Fruit fly (Drosophila melanogaster) whole organism, embryonic: Measurements from ENCODE around the gene aux.
A peak's percentile ranks its signal among the peaks of the same experiment; 100 is the strongest.

ENCODE experiments used
- ATbp ChIP-seq: fragments of 200-800 bp; sonication (Bioruptor generic); optimal IDR thresholded peaks from 2 replicates; lab custom pipeline; 2017; ENCODE audit warnings: missing biosample characterization, mild to moderate bottlenecking, missing genetic modification characterization, missing genetic modification reagents
- Adf1 ChIP-seq: fragments of 200-800 bp; sonication (Bioruptor generic); IDR thresholded peaks from 2 replicates; pipeline ENCODE4 v1.3.6; 2022; ENCODE audit warnings: missing biosample characterization, missing genetic modification characterization
- Antp ChIP-seq: fragments of 200-800 bp; sonication (Bioruptor generic); optimal IDR thresholded peaks from 3 replicates; lab custom pipeline; 2016; ENCODE audit warnings: missing biosample characterization, missing genetic modification characterization
- CG10462 ChIP-seq: fragments of 200-800 bp; sonication (Bioruptor generic); optimal IDR thresholded peaks from 2 replicates; lab custom pipeline; 2016; ENCODE audit warnings: missing biosample characterization, missing genetic modification characterization
- CG10654 ChIP-seq: fragments of 200-800 bp; sonication (Bioruptor generic); optimal IDR thresholded peaks from 2 replicates; lab custom pipeline; 2016; ENCODE audit warnings: missing biosample characterization, missing genetic modification characterization
- CG11093 ChIP-seq: fragments of 200-800 bp; sonication (Bioruptor generic); IDR thresholded peaks from 3 replicates; pipeline ENCODE4 v1.3.6; 2022; ENCODE audit warnings: missing biosample characterization, missing genetic modification characterization
- CG13123 ChIP-seq: fragments of 200-800 bp; sonication (Bioruptor generic); optimal IDR thresholded peaks from 2 replicates; lab custom pipeline; 2016; ENCODE audit warnings: missing biosample characterization, missing genetic modification characterization
- CG13624 ChIP-seq: fragments of 200-800 bp; sonication (Bioruptor generic); optimal IDR thresholded peaks from 2 replicates; lab custom pipeline; 2016; ENCODE audit warnings: missing biosample characterization, missing genetic modification characterization
- CG14860 ChIP-seq: fragments of 200-800 bp; sonication (Bioruptor generic); IDR thresholded peaks from 3 replicates; pipeline ENCODE4 v1.3.6; 2022; ENCODE audit warnings: missing biosample characterization, missing genetic modification characterization; ENCODE audit not compliant: partially characterized antibody
- CG2678 ChIP-seq: fragments of 200-800 bp; sonication (Bioruptor generic); optimal IDR thresholded peaks from 3 replicates; lab custom pipeline; 2019; ENCODE audit warnings: missing biosample characterization, mild to moderate bottlenecking, missing genetic modification characterization, moderate library complexity
- CG2712 ChIP-seq: fragments of 200-800 bp; optimal IDR thresholded peaks from 3 replicates; lab custom pipeline; 2019; ENCODE audit warnings: missing biosample characterization, mild to moderate bottlenecking, missing genetic modification characterization, moderate library complexity
- CG31365 ChIP-seq: fragments of 200-800 bp; sonication (Bioruptor generic); optimal IDR thresholded peaks from 2 replicates; lab custom pipeline; 2018; ENCODE audit warnings: missing biosample characterization, mild to moderate bottlenecking, missing genetic modification characterization
- CG32767 ChIP-seq: fragments of 200-800 bp; sonication (Bioruptor generic); IDR thresholded peaks from 2 replicates; pipeline ENCODE4 v1.3.6; 2022; ENCODE audit warnings: missing biosample characterization, missing genetic modification characterization
- CG34224 ChIP-seq: fragments of 200-800 bp; sonication (Bioruptor generic); IDR thresholded peaks from 3 replicates; pipeline ENCODE4 v1.3.6; 2022; ENCODE audit warnings: missing biosample characterization, missing genetic modification characterization; ENCODE audit not compliant: partially characterized antibody
- CG4707 ChIP-seq: fragments of 200-800 bp; sonication (Bioruptor generic); optimal IDR thresholded peaks from 2 replicates; lab custom pipeline; 2018; ENCODE audit warnings: missing biosample characterization, mild to moderate bottlenecking, missing genetic modification characterization, moderate library complexity
- CG4730 ChIP-seq: fragments of 200-800 bp; sonication (Bioruptor generic); IDR thresholded peaks from 2 replicates; pipeline ENCODE4 v1.3.6; 2022; ENCODE audit warnings: missing biosample characterization, missing genetic modification characterization
- CG6683 ChIP-seq: fragments of 200-800 bp; sonication (Bioruptor generic); optimal IDR thresholded peaks from 2 replicates; lab custom pipeline; 2017; ENCODE audit warnings: missing biosample characterization, mild to moderate bottlenecking, missing genetic modification characterization, missing genetic modification reagents
- CG6765 ChIP-seq: fragments of 200-800 bp; sonication (Bioruptor generic); optimal IDR thresholded peaks from 3 replicates; lab custom pipeline; 2017; ENCODE audit warnings: missing biosample characterization, mild to moderate bottlenecking, missing genetic modification characterization
- CG8359 ChIP-seq: fragments of 200-800 bp; sonication (Bioruptor generic); optimal IDR thresholded peaks from 2 replicates; lab custom pipeline; 2017; ENCODE audit warnings: missing biosample characterization, mild to moderate bottlenecking, missing genetic modification characterization, borderline replicate concordance
- CG8388 ChIP-seq: fragments of 200-800 bp; sonication (Bioruptor generic); optimal IDR thresholded peaks from 2 replicates; lab custom pipeline; 2019; ENCODE audit warnings: missing biosample characterization, mild to moderate bottlenecking, missing genetic modification characterization, moderate library complexity
- Fer3 ChIP-seq: fragments of 200-800 bp; sonication (Bioruptor generic); optimal IDR thresholded peaks from 2 replicates; lab custom pipeline; 2018; ENCODE audit warnings: missing biosample characterization, mild to moderate bottlenecking, missing genetic modification characterization, moderate library complexity
- H15 ChIP-seq: fragments of 200-800 bp; sonication (Bioruptor generic); IDR thresholded peaks from 3 replicates; pipeline ENCODE4 v1.3.6; 2022; ENCODE audit warnings: missing biosample characterization, missing genetic modification characterization
- HLHmδ ChIP-seq: fragments of 200-800 bp; sonication (Bioruptor generic); optimal IDR thresholded peaks from 2 replicates; lab custom pipeline; 2018; ENCODE audit warnings: missing biosample characterization, mild to moderate bottlenecking, missing genetic modification characterization, moderate library complexity
- Hand ChIP-seq: fragments of 200-800 bp; sonication (Bioruptor generic); optimal IDR thresholded peaks from 2 replicates; lab custom pipeline; 2017; ENCODE audit warnings: mild to moderate bottlenecking, missing biosample characterization, missing genetic modification reagents, missing genetic modification characterization
- Hmr ChIP-seq: fragments of 200-800 bp; sonication (Bioruptor generic); optimal IDR thresholded peaks from 3 replicates; lab custom pipeline; 2017; ENCODE audit warnings: mild to moderate bottlenecking, missing biosample characterization, missing genetic modification reagents, missing genetic modification characterization
- Mes4 ChIP-seq: fragments of 200-800 bp; sonication (Bioruptor generic); optimal IDR thresholded peaks from 2 replicates; lab custom pipeline; 2016; ENCODE audit warnings: missing biosample characterization, missing genetic modification characterization
- Ptx1 ChIP-seq: fragments of 200-800 bp; sonication (Bioruptor generic); IDR thresholded peaks from 2 replicates; pipeline ENCODE4 v1.3.6; 2022; ENCODE audit warnings: missing biosample characterization, missing genetic modification characterization
- Side ChIP-seq: fragments of 200-800 bp; sonication (Bioruptor generic); optimal IDR thresholded peaks from 2 replicates; lab custom pipeline; 2016; ENCODE audit warnings: missing biosample characterization, missing genetic modification characterization
- Sox102F ChIP-seq: fragments of 200-800 bp; sonication (Bioruptor generic); optimal IDR thresholded peaks from 2 replicates; lab custom pipeline; 2018; ENCODE audit warnings: missing biosample characterization, mild to moderate bottlenecking, missing genetic modification characterization, moderate library complexity
- Xbp1 ChIP-seq: fragments of 200-800 bp; sonication (Bioruptor generic); optimal IDR thresholded peaks from 3 replicates; lab custom pipeline; 2016; ENCODE audit warnings: missing biosample characterization, mild to moderate bottlenecking, missing genetic modification characterization
- al ChIP-seq: fragments of 200-800 bp; sonication (Bioruptor generic); IDR thresholded peaks from 2 replicates; pipeline ENCODE4 v1.3.6; 2022; ENCODE audit warnings: missing biosample characterization, missing genetic modification characterization
- amos ChIP-seq: fragments of 200-800 bp; sonication (Bioruptor generic); IDR thresholded peaks from 2 replicates; pipeline ENCODE4 v1.3.6; 2022; ENCODE audit warnings: missing biosample characterization, missing genetic modification characterization; ENCODE audit not compliant: partially characterized antibody
- ase ChIP-seq: fragments of 200-800 bp; sonication (Bioruptor generic); IDR thresholded peaks from 3 replicates; pipeline ENCODE4 v1.3.6; 2022; ENCODE audit warnings: missing biosample characterization, missing genetic modification characterization
- bcd ChIP-seq: fragments of 200-800 bp; sonication (Bioruptor generic); optimal IDR thresholded peaks from 2 replicates; lab custom pipeline; 2017; ENCODE audit warnings: missing biosample characterization, mild to moderate bottlenecking, missing genetic modification characterization
- cwo ChIP-seq: fragments of 200-800 bp; sonication (Bioruptor generic); optimal IDR thresholded peaks from 3 replicates; lab custom pipeline; 2017; ENCODE audit warnings: missing biosample characterization, missing genetic modification characterization, mild to moderate bottlenecking, moderate library complexity, missing genetic modification reagents
- disco-r ChIP-seq: fragments of 200-800 bp; sonication (Bioruptor generic); optimal IDR thresholded peaks from 2 replicates; lab custom pipeline; 2016; ENCODE audit warnings: missing biosample characterization, missing genetic modification characterization
- dmrt11E ChIP-seq: fragments of 200-800 bp; sonication (Bioruptor generic); optimal IDR thresholded peaks from 3 replicates; lab custom pipeline; 2018; ENCODE audit warnings: missing biosample characterization, mild to moderate bottlenecking, missing genetic modification characterization, moderate library complexity
- esg ChIP-seq: fragments of 200-800 bp; sonication (Bioruptor generic); conservative IDR thresholded peaks from 2 replicates; pipeline ENCODE4 v1.3.6; 2022; ENCODE audit warnings: missing biosample characterization, missing genetic modification characterization
- fd96Cb ChIP-seq: fragments of 200-800 bp; sonication (Bioruptor generic); optimal IDR thresholded peaks from 2 replicates; lab custom pipeline; 2018; ENCODE audit warnings: missing biosample characterization, mild to moderate bottlenecking, missing genetic modification characterization, moderate library complexity
- fru ChIP-seq: fragments of >200 bp; optimal IDR thresholded peaks from 2 replicates; lab custom pipeline; 2017
- kay ChIP-seq: fragments of 200-800 bp; sonication (Bioruptor generic); optimal IDR thresholded peaks from 2 replicates; lab custom pipeline; 2016; ENCODE audit warnings: missing biosample characterization, missing genetic modification characterization
- lbe ChIP-seq: fragments of 200-800 bp; sonication (Bioruptor generic); optimal IDR thresholded peaks from 2 replicates; lab custom pipeline; 2016; ENCODE audit warnings: missing biosample characterization, mild to moderate bottlenecking, missing genetic modification characterization
- mirr ChIP-seq: fragments of 200-800 bp; sonication (Bioruptor generic); optimal IDR thresholded peaks from 3 replicates; lab custom pipeline; 2018; ENCODE audit warnings: missing biosample characterization, mild to moderate bottlenecking, missing genetic modification characterization
- onecut ChIP-seq: fragments of 200-800 bp; sonication (Bioruptor generic); IDR thresholded peaks from 2 replicates; pipeline ENCODE4 v1.3.6; 2022; ENCODE audit warnings: missing biosample characterization, missing genetic modification characterization
- ro ChIP-seq: fragments of 200-800 bp; sonication (Bioruptor generic); IDR thresholded peaks from 2 replicates; pipeline ENCODE4 v1.3.6; 2022; ENCODE audit warnings: missing biosample characterization, missing genetic modification characterization
- sima ChIP-seq: fragments of 200-800 bp; sonication (Bioruptor generic); optimal IDR thresholded peaks from 2 replicates; lab custom pipeline; 2016; ENCODE audit warnings: missing biosample characterization, missing genetic modification characterization
- tio ChIP-seq: fragments of 200-800 bp; sonication (Bioruptor generic); optimal IDR thresholded peaks from 2 replicates; lab custom pipeline; 2017; ENCODE audit warnings: missing biosample characterization, missing genetic modification characterization, inconsistent platforms
- ttk ChIP-seq: fragments of 200-800 bp; sonication (Bioruptor generic); IDR thresholded peaks from 2 replicates; pipeline ENCODE4 v2.1.2; 2022; ENCODE audit warnings: missing biosample characterization, missing genetic modification characterization
- vnd ChIP-seq: fragments of 200-800 bp; sonication (Bioruptor generic); IDR thresholded peaks from 3 replicates; pipeline ENCODE4 v1.3.6; 2022; ENCODE audit warnings: missing biosample characterization, missing genetic modification characterization; ENCODE audit not compliant: partially characterized antibody

Gene aux

dm6 chr3R:4215264-4215993 is 3.8 kb downstream of the aux start, which contains the start of gene CG14636 (continued):
- TF ChIP-seq lbe (GFP tag; lab: Kevin White, UChicago): no peak
- TF ChIP-seq al (GFP tag; lab: Robert Waterston, UW): peak; percentile 74
- TF ChIP-seq CG2678 (tag; lab: Kevin White, UChicago): peak; percentile 78
- TF ChIP-seq ase (GFP tag; lab: Robert Waterston, UW): peak; percentile 73; the same call in 2 of the 3 replicates
- peak; percentile 80 for TF ChIP-seq Antp (GFP tag; lab: Kevin White, UChicago)
- no peak for TF ChIP-seq fru
- no peak for TF ChIP-seq CG8359 (GFP tag; lab: Kevin White, UChicago)
- TF ChIP-seq mirr (GFP tag; lab: Kevin White, UChicago): peak; percentile 51
- TF ChIP-seq CG10654 (GFP tag; lab: Kevin White, UChicago): peak; percentile 50
- no peak for TF ChIP-seq CG14860 (GFP tag; lab: Robert Waterston, UW)
- TF ChIP-seq CG2712 (tag; lab: Kevin White, UChicago): peak; percentile 43
- peak; percentile 56 for TF ChIP-seq onecut (GFP tag; lab: Robert Waterston, UW)
- TF ChIP-seq CG4707 (GFP tag; lab: Kevin White, UChicago): no peak
- TF ChIP-seq CG13123: no peak
- peak; percentile 72 for TF ChIP-seq Fer3 (tag; lab: Kevin White, UChicago)
- peak; percentile 40; the same call in 1 of the 3 replicates for TF ChIP-seq CG11093 (GFP tag; lab: Robert Waterston, UW)
- TF ChIP-seq CG6683 (GFP tag; lab: Kevin White, UChicago): peak; percentile 48
- peak; percentile 65 for TF ChIP-seq ttk (GFP tag; lab: Robert Waterston, UW)
- TF ChIP-seq CG13624: peak; percentile 78
- peak; percentile 44 for TF ChIP-seq disco-r (GFP tag; lab: Kevin White, UChicago)
- peak; percentile 89 for TF ChIP-seq Ptx1 (GFP tag; lab: Robert Waterston, UW)
- no peak for TF ChIP-seq CG31365
- TF ChIP-seq bcd (GFP tag; lab: Kevin White, UChicago): peak; percentile 71
- TF ChIP-seq dmrt11E (tag; lab: Kevin White, UChicago): no peak
- peak; percentile 55 for TF ChIP-seq CG4730 (GFP tag; lab: Robert Waterston, UW)
- peak; percentile 73 for TF ChIP-seq CG6765 (GFP tag; lab: Kevin White, UChicago)
- peak; percentile 85 for TF ChIP-seq Adf1 (GFP tag; lab: Robert Waterston, UW)
- no peak for TF ChIP-seq sima (GFP tag; lab: Kevin White, UChicago)
- peak; percentile 50 for TF ChIP-seq ATbp (GFP tag; lab: Kevin White, UChicago)
- TF ChIP-seq CG10462 (GFP tag; lab: Kevin White, UChicago): no peak
- peak; percentile 63 for TF ChIP-seq Side (GFP tag; lab: Kevin White, UChicago)
- peak; percentile 40 for TF ChIP-seq fd96Cb (tag; lab: Kevin White, UChicago)
- no peak for TF ChIP-seq kay
- peak; percentile 21 for TF ChIP-seq CG8388 (GFP tag; lab: Kevin White, UChicago)
- TF ChIP-seq Hand (GFP tag; lab: Kevin White, UChicago): peak; percentile 19
- TF ChIP-seq cwo (GFP tag; lab: Kevin White, UChicago): peak; percentile 69
- TF ChIP-seq Mes4 (GFP tag; lab: Kevin White, UChicago): peak; percentile 39
- TF ChIP-seq amos (GFP tag; lab: Robert Waterston, UW): no peak
- peak; percentile 80 for TF ChIP-seq Hmr
- TF ChIP-seq ro (GFP tag; lab: Robert Waterston, UW): peak; percentile 47; the same call in 1 of the 2 replicates
- TF ChIP-seq CG32767 (GFP tag; lab: Robert Waterston, UW): 0 out of 2 replicates have a peak, but pooled peaks have one; percentile 18
- TF ChIP-seq Xbp1 (GFP tag; lab: Kevin White, UChicago): peak; percentile 66
- TF ChIP-seq tio (GFP tag; lab: Kevin White, UChicago): peak; percentile 59
- peak; percentile 28; the same call in 1 of the 3 replicates for TF ChIP-seq CG34224 (GFP tag; lab: Robert Waterston, UW)
- peak; percentile 77 for TF ChIP-seq esg (GFP tag; lab: Robert Waterston, UW)
- TF ChIP-seq Sox102F (GFP tag; lab: Kevin White, UChicago): peak; percentile 66
- 0 out of 3 replicates have a peak, but pooled peaks have one; percentile 49 for TF ChIP-seq H15 (GFP tag; lab: Robert Waterston, UW)
- TF ChIP-seq HLHmδ (GFP tag; lab: Kevin White, UChicago): no peak
- 0 out of 3 replicates have a peak, but pooled peaks have one; percentile 24 for TF ChIP-seq vnd (GFP tag; lab: Robert Waterston, UW)
